Worm (Caenorhabditis elegans): Measurements from ENCODE around the gene K08E5.6.
A peak's percentile ranks its signal among the peaks of the same experiment; 100 is the strongest.

DNA sequence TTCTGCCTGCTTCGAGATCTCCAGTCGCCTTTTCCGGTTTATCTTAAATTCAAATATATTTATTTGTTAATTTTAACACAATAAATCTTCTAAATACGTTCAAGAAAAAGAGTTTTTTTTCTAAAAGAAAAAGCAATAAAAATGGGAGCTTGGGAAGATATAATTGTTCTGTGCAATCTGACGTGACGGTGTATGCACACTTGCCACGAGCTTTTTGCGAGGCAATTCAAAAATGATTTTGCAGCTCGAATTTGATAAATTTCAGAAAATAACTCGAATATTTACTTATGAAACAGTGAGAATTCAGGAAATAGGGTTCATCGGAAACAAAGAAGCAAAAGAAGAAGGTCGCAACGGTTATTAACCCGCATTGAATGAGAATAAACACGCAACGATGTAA, 47.7 kb upstream of the K08E5.6 start:
- peak; percentile 69 for TF ChIP-seq dpl-1 (GFP tag; optimal IDR thresholded peaks at IDR 0.05)
- TF ChIP-seq ceh-82 (tag; optimal IDR thresholded peaks at IDR 0.05): no peak
- TF ChIP-seq pqm-1 (tag; optimal IDR thresholded peaks at IDR 0.05): no peak
- no peak for TF ChIP-seq fkh-10 (GFP tag; optimal IDR thresholded peaks at IDR 0.05)
- no peak for TF ChIP-seq cey-2 (tag; optimal IDR thresholded peaks at IDR 0.05; ENCODE audit: borderline replicate concordance, insufficient read depth)
- TF ChIP-seq pha-4 (GFP tag; IDR thresholded peaks at IDR 0.05): no peak
- TF ChIP-seq pha-4 (tag; optimal IDR thresholded peaks at IDR 0.05): no peak
- TF ChIP-seq set-16 (GFP tag; IDR thresholded peaks at IDR 0.05): no peak
- no peak for TF ChIP-seq nhr-237 (tag; optimal IDR thresholded peaks at IDR 0.05)
- peak; percentile 11 for TF ChIP-seq hlh-30 (tag; optimal IDR thresholded peaks at IDR 0.05; ENCODE audit: insufficient read depth)
- TF ChIP-seq F26F4.8 (GFP tag; conservative IDR thresholded peaks at IDR 0.05): no peak
